Worm (Caenorhabditis elegans) whole organism, late embryonic: Measurements from ENCODE around the gene F08H9.2.
A peak's percentile ranks its signal among the peaks of the same experiment; 100 is the strongest.

Experiments used
- C08G9.2 ChIP-seq: sonication (generic microtip); optimal IDR thresholded peaks from 2 replicates; lab custom pipeline; 2016; ENCODE audit warnings: mild to moderate bottlenecking, missing genetic modification characterization, moderate library complexity, missing compliant biosample characterization
- C38D4.7 ChIP-seq: fragments of 200-800 bp; sonication (Bioruptor generic); optimal IDR thresholded peaks from 2 replicates; lab custom pipeline; 2018; ENCODE audit warnings: mild to moderate bottlenecking, missing genetic modification characterization, moderate library complexity, missing compliant biosample characterization
- F13H6.1 ChIP-seq: sonication (generic microtip); optimal IDR thresholded peaks from 2 replicates; lab custom pipeline; 2016; ENCODE audit warnings: missing genetic modification characterization, missing compliant biosample characterization
- Y22D7AL.16 ChIP-seq: sonication (generic microtip); optimal IDR thresholded peaks from 2 replicates; lab custom pipeline; 2016; ENCODE audit warnings: missing genetic modification characterization, missing compliant biosample characterization
- ahr-1 ChIP-seq: sonication (generic microtip); optimal IDR thresholded peaks from 2 replicates; lab custom pipeline; 2016; ENCODE audit warnings: missing genetic modification characterization, missing compliant biosample characterization
- ama-1 ChIP-seq: fragments of 150-350 bp; optimal IDR thresholded peaks from 2 replicates; lab custom pipeline; 2014
- ceh-14 ChIP-seq: sonication (generic microtip); optimal IDR thresholded peaks from 2 replicates; lab custom pipeline; 2016; ENCODE audit warnings: missing genotype, missing genetic modification characterization, missing compliant biosample characterization
- ceh-18 ChIP-seq: sonication (generic microtip); optimal IDR thresholded peaks from 2 replicates; lab custom pipeline; 2016; ENCODE audit warnings: missing genetic modification characterization, missing compliant biosample characterization
- ceh-22 ChIP-seq: sonication (generic microtip); optimal IDR thresholded peaks from 2 replicates; lab custom pipeline; 2017; ENCODE audit warnings: missing biosample characterization, missing genetic modification characterization
- ceh-24 ChIP-seq: sonication (generic microtip); optimal IDR thresholded peaks from 2 replicates; lab custom pipeline; 2016; ENCODE audit warnings: mild to moderate bottlenecking, missing genetic modification characterization, missing compliant biosample characterization
- ceh-30 ChIP-seq: fragments of 150-350 bp; optimal IDR thresholded peaks from 2 replicates; lab custom pipeline; 2014; ENCODE audit warnings: missing biosample characterization, missing genetic modification characterization
- ceh-48 ChIP-seq: sonication (generic microtip); optimal IDR thresholded peaks from 2 replicates; lab custom pipeline; 2016; ENCODE audit warnings: missing genetic modification characterization, inconsistent platforms, missing compliant biosample characterization
- ceh-6 ChIP-seq: fragments of 200-800 bp; sonication (Bioruptor generic); optimal IDR thresholded peaks from 2 replicates; lab custom pipeline; 2018; ENCODE audit warnings: mild to moderate bottlenecking, missing genetic modification characterization, missing compliant biosample characterization
- ceh-9 ChIP-seq: sonication (generic microtip); optimal IDR thresholded peaks from 2 replicates; lab custom pipeline; 2016; ENCODE audit warnings: mild to moderate bottlenecking, missing genetic modification characterization, inconsistent platforms, missing compliant biosample characterization
- che-1 ChIP-seq: sonication (generic microtip); optimal IDR thresholded peaks from 2 replicates; lab custom pipeline; 2016; ENCODE audit warnings: mild to moderate bottlenecking, missing genetic modification characterization, missing compliant biosample characterization
- dmd-4 ChIP-seq: sonication (generic microtip); optimal IDR thresholded peaks from 2 replicates; lab custom pipeline; 2016; ENCODE audit warnings: borderline replicate concordance, missing genetic modification characterization, missing compliant biosample characterization
- dve-1 ChIP-seq: sonication (generic microtip); optimal IDR thresholded peaks from 2 replicates; lab custom pipeline; 2017; ENCODE audit warnings: antibody characterized with exemption, mild to moderate bottlenecking, missing genetic modification characterization, missing compliant biosample characterization
- elt-2 ChIP-seq: sonication (generic microtip); optimal IDR thresholded peaks from 2 replicates; lab custom pipeline; 2016; ENCODE audit warnings: missing genetic modification reagents, missing genetic modification characterization, missing compliant biosample characterization
- ets-4 ChIP-seq: sonication (generic microtip); optimal IDR thresholded peaks from 2 replicates; lab custom pipeline; 2016; ENCODE audit warnings: missing genetic modification characterization, missing compliant biosample characterization
- eyg-1 ChIP-seq: sonication (generic microtip); optimal IDR thresholded peaks from 2 replicates; lab custom pipeline; 2016; ENCODE audit warnings: missing genotype, missing genetic modification characterization, missing compliant biosample characterization
- fkh-10 ChIP-seq: fragments of 150-350 bp; optimal IDR thresholded peaks from 2 replicates; lab custom pipeline; 2014; ENCODE audit warnings: missing biosample characterization, missing genetic modification reagents, missing genetic modification characterization
- fkh-6 ChIP-seq: sonication (generic microtip); optimal IDR thresholded peaks from 2 replicates; lab custom pipeline; 2016; ENCODE audit warnings: missing genetic modification characterization, missing compliant biosample characterization
- hlh-13 ChIP-seq: fragments of 200-800 bp; sonication (Bioruptor generic); optimal IDR thresholded peaks from 2 replicates; lab custom pipeline; 2018; ENCODE audit warnings: mild to moderate bottlenecking, missing genetic modification characterization, missing compliant biosample characterization
- hlh-15 ChIP-seq: sonication (generic microtip); optimal IDR thresholded peaks from 2 replicates; lab custom pipeline; 2016; ENCODE audit warnings: missing genetic modification characterization, missing compliant biosample characterization
- hlh-6 ChIP-seq: sonication (generic microtip); optimal IDR thresholded peaks from 2 replicates; lab custom pipeline; 2016; ENCODE audit warnings: missing genotype, missing genetic modification characterization, missing compliant biosample characterization
- hlh-8 ChIP-seq: sonication (generic microtip); optimal IDR thresholded peaks from 2 replicates; lab custom pipeline; 2016; ENCODE audit warnings: missing genotype, missing genetic modification characterization, missing compliant biosample characterization
- lim-6 ChIP-seq: sonication (generic microtip); optimal IDR thresholded peaks from 2 replicates; lab custom pipeline; 2016; ENCODE audit warnings: missing genetic modification characterization, missing compliant biosample characterization
- madf-2 ChIP-seq: sonication (generic microtip); optimal IDR thresholded peaks from 2 replicates; lab custom pipeline; 2017; ENCODE audit warnings: missing genetic modification characterization, missing compliant biosample characterization
- mec-3 ChIP-seq: sonication (generic microtip); optimal IDR thresholded peaks from 2 replicates; lab custom pipeline; 2016; ENCODE audit warnings: borderline replicate concordance, missing genetic modification characterization, missing compliant biosample characterization
- nfya-1 ChIP-seq: sonication (generic microtip); optimal IDR thresholded peaks from 2 replicates; lab custom pipeline; 2017; ENCODE audit warnings: missing genetic modification characterization, mild to moderate bottlenecking, missing compliant biosample characterization, antibody characterized with exemption, moderate library complexity
- nhr-11 ChIP-seq: fragments of 150-350 bp; optimal IDR thresholded peaks from 2 replicates; lab custom pipeline; 2014; ENCODE audit warnings: missing biosample characterization, missing genetic modification characterization
- nhr-232 ChIP-seq: sonication (generic microtip); optimal IDR thresholded peaks from 2 replicates; lab custom pipeline; 2016; ENCODE audit warnings: missing genetic modification characterization, missing compliant biosample characterization
- npax-4 ChIP-seq: sonication (generic microtip); optimal IDR thresholded peaks from 2 replicates; lab custom pipeline; 2016; ENCODE audit warnings: missing genetic modification characterization, missing compliant biosample characterization
- pax-1 ChIP-seq: fragments of 150-350 bp; optimal IDR thresholded peaks from 2 replicates; lab custom pipeline; 2014; ENCODE audit warnings: missing biosample characterization, missing genetic modification characterization
- pha-4 ChIP-seq: fragments of 150-350 bp; optimal IDR thresholded peaks from 2 replicates; lab custom pipeline; 2018; ENCODE audit warnings: missing biosample characterization, missing genetic modification reagents, missing genetic modification characterization
- pros-1 ChIP-seq: fragments of 150-350 bp; optimal IDR thresholded peaks from 2 replicates; lab custom pipeline; 2014; ENCODE audit warnings: missing biosample characterization, missing genetic modification reagents, missing genetic modification characterization
- ref-2 ChIP-seq: sonication (generic microtip); optimal IDR thresholded peaks from 2 replicates; lab custom pipeline; 2016; ENCODE audit warnings: missing genetic modification characterization, missing compliant biosample characterization
- rnt-1 ChIP-seq: sonication (generic microtip); optimal IDR thresholded peaks from 2 replicates; lab custom pipeline; 2016; ENCODE audit warnings: missing genetic modification characterization, missing compliant biosample characterization
- sox-2 ChIP-seq: fragments of 200-800 bp; sonication (Bioruptor generic); IDR thresholded peaks from 2 replicates; pipeline ENCODE4 v1.3.6; 2022; ENCODE audit warnings: missing genetic modification reagents, missing genetic modification characterization, missing compliant biosample characterization
- sox-4 ChIP-seq: sonication (generic microtip); optimal IDR thresholded peaks from 2 replicates; lab custom pipeline; 2017; ENCODE audit warnings: mild to moderate bottlenecking, missing genetic modification characterization, inconsistent platforms, missing compliant biosample characterization
- tbx-2 ChIP-seq: sonication (generic microtip); optimal IDR thresholded peaks from 2 replicates; lab custom pipeline; 2016; ENCODE audit warnings: missing genetic modification characterization, missing compliant biosample characterization
- tbx-7 ChIP-seq: sonication (generic microtip); optimal IDR thresholded peaks from 2 replicates; lab custom pipeline; 2016; ENCODE audit warnings: missing genotype, missing genetic modification characterization, missing compliant biosample characterization
- ttx-3 ChIP-seq: sonication (generic microtip); optimal IDR thresholded peaks from 2 replicates; lab custom pipeline; 2016; ENCODE audit warnings: missing genetic modification reagents, missing genetic modification characterization, missing compliant biosample characterization
- unc-42 ChIP-seq: sonication (generic microtip); optimal IDR thresholded peaks from 2 replicates; lab custom pipeline; 2016; ENCODE audit warnings: missing genotype, missing genetic modification characterization, missing compliant biosample characterization
- unc-55 ChIP-seq: sonication (generic microtip); optimal IDR thresholded peaks from 2 replicates; lab custom pipeline; 2017; ENCODE audit warnings: missing biosample characterization, missing genetic modification reagents, missing genetic modification characterization
- ztf-16 ChIP-seq: sonication (generic microtip); optimal IDR thresholded peaks from 2 replicates; lab custom pipeline; 2017; ENCODE audit warnings: missing genetic modification characterization, missing compliant biosample characterization

F08H9.2 gene

ce11 chrV:14419855-14420254, 40.6 kb upstream of the F08H9.2 start:
- TF ChIP-seq tbx-2 (tag; lab: Kevin White, UChicago) (no peak), ceh-6 (GFP tag; lab: Kevin White, UChicago) (no peak), ceh-48 (tag; lab: Kevin White, UChicago) (no peak), sox-4 (no peak), ama-1 (no peak), lim-6 (tag; lab: Kevin White, UChicago) (no peak), dve-1 (no peak), eyg-1 (tag; lab: Kevin White, UChicago) (no peak), ceh-22 (tag; lab: Kevin White, UChicago) (no peak), hlh-15 (tag; lab: Kevin White, UChicago) (no peak), pax-1 (tag; lab: Kevin White, UChicago) (no peak), ceh-9 (no peak)

- no peak for TF ChIP-seq tbx-2 (tag; lab: Kevin White, UChicago)
- no peak for TF ChIP-seq pros-1
These were observed 39.1 kb upstream of the F08H9.2 start, which contains the start of gene dhs-22 for ce11 chrV:14421325-14421724. Gene dhs-22, minus strand, starts transcription at chrV:14421440.

- no peak for TF ChIP-seq pros-1
- no peak for TF ChIP-seq tbx-7
- no peak for TF ChIP-seq mec-3 (tag; lab: Kevin White, UChicago)
- TF ChIP-seq sox-4, result no peak
- TF ChIP-seq unc-55 (GFP tag; lab: Kevin White, UChicago), result no peak
- no peak for TF ChIP-seq ceh-6 (GFP tag; lab: Kevin White, UChicago)
- TF ChIP-seq che-1 (tag; lab: Kevin White, UChicago), result no peak
- no peak for TF ChIP-seq rnt-1 (tag; lab: Kevin White, UChicago)
- TF ChIP-seq madf-2 (tag; lab: Kevin White, UChicago), result no peak
- TF ChIP-seq F13H6.1, result no peak
- TF ChIP-seq nfya-1 (tag; lab: Kevin White, UChicago), result no peak
- TF ChIP-seq fkh-10 (GFP tag; lab: Kevin White, UChicago), result no peak
- no peak for TF ChIP-seq ceh-30 (tag; lab: Kevin White, UChicago)
- TF ChIP-seq ceh-24 (tag; lab: Kevin White, UChicago), result no peak
- TF ChIP-seq Y22D7AL.16 (tag; lab: Kevin White, UChicago), result no peak
- no peak for TF ChIP-seq dmd-4 (tag; lab: Kevin White, UChicago)
- TF ChIP-seq ttx-3 (tag; lab: Kevin White, UChicago), result no peak
- no peak for TF ChIP-seq nhr-11 (tag; lab: Kevin White, UChicago)
- TF ChIP-seq npax-4 (tag; lab: Kevin White, UChicago), result no peak
These were observed 38.1 kb upstream of the F08H9.2 start, which contains the start of gene pas-1 for ce11 chrV:14422317-14422716. Gene pas-1, minus strand, starts transcription at chrV:14422618.

ce11 chrV:14423268-14423667, 37.2 kb upstream of the F08H9.2 start, which contains the start of gene rpoa-12:
Gene rpoa-12, minus strand, starts transcription at chrV:14423304.
- no peak for TF ChIP-seq fkh-6 (tag; lab: Kevin White, UChicago)
- peak; percentile 76 for TF ChIP-seq tbx-2 (tag; lab: Kevin White, UChicago)
- no peak for TF ChIP-seq unc-55 (GFP tag; lab: Kevin White, UChicago)
- no peak for TF ChIP-seq pha-4 (tag; lab: Kevin White, UChicago)
- peak; percentile 16 for TF ChIP-seq ceh-18 (tag; lab: Kevin White, UChicago)
- no peak for TF ChIP-seq sox-2 (GFP tag; lab: Robert Waterston, UW)
- TF ChIP-seq C08G9.2 (tag; lab: Kevin White, UChicago), result peak; percentile 66
- no peak for TF ChIP-seq C38D4.7 (GFP tag; lab: Kevin White, UChicago)
- TF ChIP-seq unc-42, result peak; percentile 49
- peak; percentile 56 for TF ChIP-seq elt-2 (tag; lab: Kevin White, UChicago)
- TF ChIP-seq ets-4 (tag; lab: Kevin White, UChicago), result peak; percentile 24
- TF ChIP-seq sox-4, result no peak
- no peak for TF ChIP-seq pax-1 (tag; lab: Kevin White, UChicago)
- peak; percentile 5 for TF ChIP-seq dmd-4 (tag; lab: Kevin White, UChicago)
- TF ChIP-seq dve-1, result no peak
- peak; percentile 18 for TF ChIP-seq hlh-8
- TF ChIP-seq hlh-15 (tag; lab: Kevin White, UChicago), result no peak
- no peak for TF ChIP-seq ama-1
- TF ChIP-seq ceh-14 (tag; lab: Kevin White, UChicago), result peak; percentile 22
- no peak for TF ChIP-seq madf-2 (tag; lab: Kevin White, UChicago)
- TF ChIP-seq hlh-13 (GFP tag; lab: Kevin White, UChicago), result no peak
- TF ChIP-seq lim-6 (tag; lab: Kevin White, UChicago), result no peak
- peak; percentile 19 for TF ChIP-seq rnt-1 (tag; lab: Kevin White, UChicago)
- TF ChIP-seq nhr-232 (tag; lab: Kevin White, UChicago), result no peak
- peak; percentile 69 for TF ChIP-seq tbx-7
- TF ChIP-seq ref-2 (tag; lab: Kevin White, UChicago), result peak; percentile 50
- no peak for TF ChIP-seq ahr-1 (tag; lab: Kevin White, UChicago)
- no peak for TF ChIP-seq che-1 (tag; lab: Kevin White, UChicago)
- TF ChIP-seq ceh-9, result no peak
- TF ChIP-seq ztf-16 (tag; lab: Kevin White, UChicago), result no peak
- TF ChIP-seq hlh-6 (tag; lab: Kevin White, UChicago), result no peak
- no peak for TF ChIP-seq ceh-22 (tag; lab: Kevin White, UChicago)
